Fruit fly (Drosophila melanogaster): Measurements from ENCODE around the gene Traf6.

The Traf6 gene

DNA sequence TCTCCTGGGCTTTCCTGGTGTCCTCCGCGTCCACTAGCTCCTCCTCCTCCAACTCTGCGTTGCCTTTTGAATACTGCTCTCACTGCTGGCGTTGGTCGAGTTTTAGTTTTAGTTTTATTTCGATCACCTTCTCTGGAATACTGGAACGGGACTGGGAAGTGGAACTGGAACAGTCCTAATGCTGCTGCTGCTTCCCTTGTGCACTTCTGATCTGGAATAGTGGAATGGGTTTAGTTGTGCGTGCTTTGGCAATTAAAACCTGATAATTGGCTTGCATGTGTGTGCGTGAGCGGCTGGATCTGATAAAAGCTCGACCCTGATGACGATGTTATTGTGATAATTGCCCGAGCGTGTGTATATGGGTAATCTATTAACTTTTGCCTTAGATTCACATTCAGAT lies 16.5 kb downstream of the Traf6 start:
- TF ChIP-seq ss (GFP tag; optimal IDR thresholded peaks at IDR 0.05), result no peak
- TF ChIP-seq Gug (GFP tag; IDR thresholded peaks at IDR 0.05), result no peak
- no peak for TF ChIP-seq eg (GFP tag; IDR thresholded peaks at IDR 0.05)
- no peak for TF ChIP-seq Hr39 (GFP tag; optimal IDR thresholded peaks at IDR 0.05)
- TF ChIP-seq Ets96B (tag; optimal IDR thresholded peaks at IDR 0.05), result no peak
- TF ChIP-seq achi (GFP tag; optimal IDR thresholded peaks at IDR 0.05), result no peak
- TF ChIP-seq Eip78C (GFP tag), result no peak
- no peak for TF ChIP-seq CG9139 (GFP tag; optimal IDR thresholded peaks at IDR 0.05)
- no peak for TF ChIP-seq CG15336 (GFP tag; IDR thresholded peaks at IDR 0.05)
- no peak for TF ChIP-seq CG3032 (tag; optimal IDR thresholded peaks at IDR 0.05)
- TF ChIP-seq Eip93F (GFP tag; optimal IDR thresholded peaks at IDR 0.05), result no peak

DNA sequence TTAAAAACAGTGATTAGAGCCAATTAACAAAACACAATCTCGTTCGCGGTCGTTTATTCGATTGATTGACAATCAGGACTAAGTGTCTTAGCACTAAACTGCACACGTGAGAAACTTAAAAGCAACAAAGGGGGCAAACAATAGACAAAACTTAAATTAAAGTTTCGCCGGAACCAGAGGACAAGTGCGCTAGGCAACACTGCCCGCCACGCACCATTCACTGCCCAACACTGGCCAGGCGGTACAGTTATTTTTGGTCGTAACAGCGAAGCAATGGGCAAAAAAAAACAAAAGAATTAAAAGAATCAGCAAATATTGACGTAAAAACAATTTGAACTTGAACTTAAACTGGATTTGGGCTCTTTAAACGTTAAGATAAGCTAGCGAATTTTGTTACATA lies 19.9 kb downstream of the Traf6 start:
- TF ChIP-seq OdsH (GFP tag; optimal IDR thresholded peaks at IDR 0.05), result no peak
- no peak for TF ChIP-seq achi (GFP tag; optimal IDR thresholded peaks at IDR 0.05)
- TF ChIP-seq CG34406 (GFP tag; optimal IDR thresholded peaks at IDR 0.05), result no peak
- TF ChIP-seq Eip78C (GFP tag), result no peak
- no peak for TF ChIP-seq CG31627 (GFP tag; optimal IDR thresholded peaks at IDR 0.05)
- TF ChIP-seq CG6276 (GFP tag; optimal IDR thresholded peaks at IDR 0.05), result no peak
- TF ChIP-seq Ets96B (tag; optimal IDR thresholded peaks at IDR 0.05), result no peak
- TF ChIP-seq CG3032 (tag; optimal IDR thresholded peaks at IDR 0.05), result no peak
- no peak for TF ChIP-seq CG8119 (GFP tag; IDR thresholded peaks at IDR 0.05)
- TF ChIP-seq CG6163 (GFP tag; IDR thresholded peaks at IDR 0.05), result no peak
- TF ChIP-seq Eip93F (GFP tag; optimal IDR thresholded peaks at IDR 0.05), result no peak
- no peak for TF ChIP-seq vri (GFP tag; optimal IDR thresholded peaks at IDR 0.05)
- TF ChIP-seq fd59A (GFP tag; optimal IDR thresholded peaks at IDR 0.05), result no peak
- no peak for TF ChIP-seq CG10631 (GFP tag; optimal IDR thresholded peaks at IDR 0.05)
- no peak for TF ChIP-seq CG6854 (GFP tag; optimal IDR thresholded peaks at IDR 0.05)

DNA sequence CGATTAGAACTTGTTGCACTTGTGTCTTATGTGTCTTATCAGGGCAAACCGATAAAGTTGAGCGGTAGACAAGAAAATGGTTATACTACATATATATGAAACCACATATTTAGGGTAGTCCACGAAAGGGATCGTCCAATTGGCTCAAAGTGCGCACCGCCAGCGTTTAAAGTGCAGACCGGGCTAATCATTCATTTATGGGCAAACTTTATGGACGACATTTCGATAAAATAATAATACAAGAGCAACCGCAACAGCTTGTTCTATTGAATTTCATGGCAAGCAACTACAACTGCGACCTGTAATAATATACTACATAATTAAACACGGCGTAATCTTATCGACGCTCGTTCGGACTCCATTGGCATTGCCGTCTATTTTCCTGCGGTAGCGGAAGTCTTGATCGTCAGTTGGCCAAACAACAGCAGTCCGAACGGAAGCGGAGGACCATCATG lies 21.7 kb downstream of the Traf6 start, which contains the start of the genes cyr and CG2120:
Gene cyr (minus strand): TSS at position 294 of the 455 bp plus-strand sequence.
Gene CG2120 (plus strand): TSS at position 405 of the 455 bp plus-strand sequence.
- TF ChIP-seq CG1621 (tag; optimal IDR thresholded peaks at IDR 0.05), result no peak
- no peak for TF ChIP-seq CG31627 (GFP tag; optimal IDR thresholded peaks at IDR 0.05)
- no peak for TF ChIP-seq Eip93F (GFP tag; optimal IDR thresholded peaks at IDR 0.05)
- TF ChIP-seq topi (GFP tag; optimal IDR thresholded peaks at IDR 0.05), result no peak
- TF ChIP-seq CG4318 (GFP tag; optimal IDR thresholded peaks at IDR 0.05), result no peak
- TF ChIP-seq CG34406 (GFP tag; optimal IDR thresholded peaks at IDR 0.05), result no peak
- no peak for TF ChIP-seq Sox102F (GFP tag; optimal IDR thresholded peaks at IDR 0.05)
- TF ChIP-seq Blimp-1 (GFP tag; optimal IDR thresholded peaks at IDR 0.05), result no peak

DNA sequence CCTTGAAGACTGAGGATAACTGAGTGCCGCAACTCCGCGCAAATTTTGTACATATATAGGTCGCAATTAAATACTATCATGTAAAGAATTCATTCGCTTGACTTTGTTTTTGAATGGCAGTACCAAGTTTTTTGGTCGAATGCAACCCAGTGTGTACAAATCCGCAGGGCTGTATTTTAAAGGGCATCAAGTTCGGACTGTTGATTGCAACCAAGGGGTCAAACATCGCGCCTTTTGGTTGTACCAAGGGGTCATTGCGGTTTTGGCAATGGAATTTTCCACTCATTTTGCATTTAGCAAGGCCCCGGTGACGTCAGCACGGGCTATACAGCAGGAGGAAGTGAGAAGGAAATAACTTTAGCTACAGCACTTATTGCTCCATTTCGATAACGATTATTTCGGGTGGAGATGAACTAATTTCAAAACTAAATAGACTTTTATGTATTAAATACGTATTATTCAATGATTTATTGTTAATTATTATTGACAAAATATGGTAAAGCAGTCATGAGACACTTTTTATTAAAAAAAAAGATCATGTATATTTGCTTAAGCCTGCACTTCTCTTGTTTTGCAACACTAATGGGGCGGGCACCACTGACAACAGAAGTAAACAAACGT lies 25.4 kb downstream of the Traf6 start, which contains the start of gene CG10958:
Gene CG10958 (plus strand): TSS at position 593 of the 621 bp plus-strand sequence.
- TF ChIP-seq CG9139 (GFP tag; optimal IDR thresholded peaks at IDR 0.05), result no peak
- peak; percentile 69 for TF ChIP-seq CG10631 (GFP tag; optimal IDR thresholded peaks at IDR 0.05)
- no peak for TF ChIP-seq CG1621 (tag; optimal IDR thresholded peaks at IDR 0.05)
- peak; percentile 36 for TF ChIP-seq net (GFP tag; optimal IDR thresholded peaks at IDR 0.05)
- peak; percentile 75 for TF ChIP-seq pdm3 (GFP tag; optimal IDR thresholded peaks at IDR 0.05)
- TF ChIP-seq svp (GFP tag), result peak; percentile 85
- TF ChIP-seq CG8319 (GFP tag; optimal IDR thresholded peaks at IDR 0.05), result peak; percentile 34
- peak; percentile 63; the same call in 2 of the 3 replicates for TF ChIP-seq CG6163 (GFP tag; IDR thresholded peaks at IDR 0.05)
- TF ChIP-seq fd85E (GFP tag; optimal IDR thresholded peaks at IDR 0.05), result peak; percentile 25
- TF ChIP-seq esn (GFP tag; optimal IDR thresholded peaks at IDR 0.05), result peak; percentile 72
- TF ChIP-seq CG11902 (GFP tag; optimal IDR thresholded peaks at IDR 0.05), result peak; percentile 34
- TF ChIP-seq CG32006 (GFP tag; optimal IDR thresholded peaks at IDR 0.05), result no peak
- TF ChIP-seq CG8119 (GFP tag; IDR thresholded peaks at IDR 0.05), result no peak; the same call in 2 of the 3 replicates
- no peak for TF ChIP-seq ss (GFP tag; optimal IDR thresholded peaks at IDR 0.05)
- TF ChIP-seq Hr38 (GFP tag; optimal IDR thresholded peaks at IDR 0.05), result no peak
- no peak for TF ChIP-seq CG16779 (tag; optimal IDR thresholded peaks at IDR 0.05)
- peak; percentile 43 for TF ChIP-seq cyc (GFP tag; optimal IDR thresholded peaks at IDR 0.05)
- peak; percentile 73 for TF ChIP-seq CG3919 (GFP tag; optimal IDR thresholded peaks at IDR 0.05)
- peak; percentile 35 for TF ChIP-seq CG31627 (GFP tag; optimal IDR thresholded peaks at IDR 0.05)
- TF ChIP-seq Sox102F (GFP tag; optimal IDR thresholded peaks at IDR 0.05), result no peak
- TF ChIP-seq spab (GFP tag; optimal IDR thresholded peaks at IDR 0.05), result no peak
- TF ChIP-seq vri (GFP tag; optimal IDR thresholded peaks at IDR 0.05), result no peak
- peak; percentile 57 for TF ChIP-seq Eip93F (GFP tag; optimal IDR thresholded peaks at IDR 0.05)
- no peak for TF ChIP-seq fd59A (GFP tag; optimal IDR thresholded peaks at IDR 0.05)
- no peak for TF ChIP-seq CG6808 (GFP tag; optimal IDR thresholded peaks at IDR 0.05)
- TF ChIP-seq CG3032 (tag; optimal IDR thresholded peaks at IDR 0.05), result peak; percentile 24
- TF ChIP-seq CG8632 (GFP tag; optimal IDR thresholded peaks at IDR 0.05), result peak; percentile 52
- TF ChIP-seq Sox14 (GFP tag; optimal IDR thresholded peaks at IDR 0.05), result peak; percentile 48
- 0 out of 2 replicates have a peak, but pooled peaks have one; percentile 12 for TF ChIP-seq Gug (GFP tag; IDR thresholded peaks at IDR 0.05)
- TF ChIP-seq CG6792 (GFP tag; optimal IDR thresholded peaks at IDR 0.05), result peak; percentile 60
